Fruit fly (Drosophila melanogaster) whole organism, prepupa: ENCODE results near the gene CG4962.

Experiments
- CG11762 ChIP-seq: fragments of 200-800 bp; sonication (Bioruptor generic); optimal IDR thresholded peaks from 3 replicates; lab custom pipeline; 2016; ENCODE audit warnings: missing biosample characterization, missing genetic modification characterization; ENCODE audit not compliant: insufficient read depth
- CG1621 ChIP-seq: fragments of 200-800 bp; sonication (Bioruptor generic); optimal IDR thresholded peaks from 3 replicates; lab custom pipeline; 2018; ENCODE audit warnings: missing biosample characterization, mild to moderate bottlenecking, missing genetic modification characterization
- CG6163 ChIP-seq: fragments of 200-800 bp; sonication (Bioruptor generic); IDR thresholded peaks from 3 replicates; pipeline ENCODE4 v1.3.6; 2022; ENCODE audit warnings: missing biosample characterization, missing genetic modification characterization
- CG9139 ChIP-seq: fragments of 200-800 bp; sonication (Bioruptor generic); optimal IDR thresholded peaks from 3 replicates; lab custom pipeline; 2017; ENCODE audit warnings: missing biosample characterization, mild to moderate bottlenecking, missing genetic modification characterization
- Lpt ChIP-seq: fragments of 200-800 bp; sonication (Bioruptor generic); optimal IDR thresholded peaks from 3 replicates; lab custom pipeline; 2016; ENCODE audit warnings: missing biosample characterization, missing genetic modification characterization
- OdsH ChIP-seq: fragments of 200-800 bp; sonication (Bioruptor generic); optimal IDR thresholded peaks from 3 replicates; lab custom pipeline; 2016; ENCODE audit warnings: missing biosample characterization, missing genetic modification characterization
- cyc ChIP-seq: fragments of 200-800 bp; sonication (Bioruptor generic); optimal IDR thresholded peaks from 3 replicates; lab custom pipeline; 2016; ENCODE audit warnings: missing biosample characterization, missing genetic modification characterization
- dac ChIP-seq: fragments of 200-800 bp; sonication (Bioruptor generic); optimal IDR thresholded peaks from 2 replicates; lab custom pipeline; 2017; ENCODE audit warnings: missing biosample characterization, mild to moderate bottlenecking, missing genetic modification characterization
- spab ChIP-seq: fragments of 200-800 bp; sonication (Bioruptor generic); optimal IDR thresholded peaks from 2 replicates; lab custom pipeline; 2017; ENCODE audit warnings: missing biosample characterization, mild to moderate bottlenecking, missing genetic modification characterization, missing genetic modification reagents

DNA sequence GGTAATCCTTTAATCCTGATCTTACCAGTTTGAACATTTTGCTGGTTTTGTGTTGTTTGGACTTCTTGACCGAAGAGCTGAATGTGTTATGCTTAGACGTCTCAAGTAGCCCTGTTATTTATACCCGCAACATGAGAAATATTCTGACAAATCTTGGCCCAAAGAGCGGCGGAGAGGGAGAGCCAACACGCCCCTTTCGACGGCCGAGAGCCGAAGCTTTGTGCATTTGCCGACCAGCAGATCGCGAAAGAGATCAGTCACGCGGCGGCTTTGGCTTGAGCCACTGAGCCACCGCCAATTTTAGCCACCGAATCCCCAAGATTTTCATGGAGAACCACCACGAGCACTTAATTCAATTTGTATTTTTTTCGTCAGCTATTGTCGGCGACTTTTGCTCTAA, at the start of gene CG4962:
- TF ChIP-seq CG11762 (no peak), spab (GFP tag; lab: Kevin White, UChicago) (no peak), Lpt (no peak), dac (GFP tag; lab: Kevin White, UChicago) (no peak), OdsH (no peak), cyc (GFP tag; lab: Kevin White, UChicago) (no peak), CG9139 (GFP tag; lab: Kevin White, UChicago) (no peak), CG6163 (GFP tag; lab: Robert Waterston, UW) (no peak), CG1621 (tag; lab: Kevin White, UChicago) (no peak)
